Worm (Caenorhabditis elegans): ENCODE data around the gene sqv-6.

sqv-6 gene

ce11 chrV:904232-904983, 60.2 kb downstream of the sqv-6 start, which contains the start of gene trm-2A (continued):
- TF ChIP-seq snpc-4 (GFP tag; optimal IDR thresholded peaks at IDR 0.05) (no peak), snpc-4 (tag; optimal IDR thresholded peaks at IDR 0.05) (peak in 1 of 4 experiments; percentile 33), tlf-1 (GFP tag; optimal IDR thresholded peaks at IDR 0.05) (no peak), T07F8.4 (tag; optimal IDR thresholded peaks at IDR 0.05) (no peak), hlh-12 (tag; optimal IDR thresholded peaks at IDR 0.05) (no peak), lsl-1 (GFP tag; optimal IDR thresholded peaks at IDR 0.05) (peak; percentile 18), F52B5.7 (tag; optimal IDR thresholded peaks at IDR 0.05) (no peak), F57A8.1 (GFP tag; optimal IDR thresholded peaks at IDR 0.05) (no peak), ZK185.1 (tag; optimal IDR thresholded peaks at IDR 0.05; ENCODE audit: poor library complexity, severe bottlenecking) (no peak), K11D2.4 (GFP tag; IDR thresholded peaks at IDR 0.05) (no peak), attf-5 (GFP tag; optimal IDR thresholded peaks at IDR 0.05) (peak; percentile 15), lin-35 (GFP tag; optimal IDR thresholded peaks at IDR 0.05) (peak in 2 of 3 experiments; percentile 15 to 91), F37B4.10 (GFP tag; IDR thresholded peaks at IDR 0.05) (0 out of 2 replicates have a peak, but pooled peaks have one; percentile 61), mcd-1 (GFP tag; IDR thresholded peaks at IDR 0.05) (peak; percentile 97), dox-1 (GFP tag; IDR thresholded peaks at IDR 0.05) (no peak), B0336.3 (GFP tag; IDR thresholded peaks at IDR 0.05) (no peak), F23B12.7 (tag; optimal IDR thresholded peaks at IDR 0.05; ENCODE audit: insufficient read depth) (no peak), aptf-3 (GFP tag; IDR thresholded peaks at IDR 0.05) (no peak), nhr-179 (tag; optimal IDR thresholded peaks at IDR 0.05) (no peak), tbp1 (GFP tag; optimal IDR thresholded peaks at IDR 0.05) (peak; percentile 27), ztf-18 (tag; optimal IDR thresholded peaks at IDR 0.05) (no peak), lag-1 (GFP tag; IDR thresholded peaks at IDR 0.05) (no peak), gei-17 (GFP tag; optimal IDR thresholded peaks at IDR 0.05) (no peak), madf-3 (GFP tag; IDR thresholded peaks at IDR 0.05) (0 out of 2 replicates have a peak, but pooled peaks have one; percentile 38), nhr-90 (tag; optimal IDR thresholded peaks at IDR 0.05) (no peak), hmg-1.2 (GFP tag; IDR thresholded peaks at IDR 0.05) (peak; percentile 30; the same call in 1 of the 2 replicates), B0261.1 (tag; optimal IDR thresholded peaks at IDR 0.05) (no peak), snpc-1.3 (tag; optimal IDR thresholded peaks at IDR 0.05; ENCODE audit: insufficient read depth) (peak; percentile 52), sptf-2 (GFP tag; optimal IDR thresholded peaks at IDR 0.05) (no peak), rpc-1 (optimal IDR thresholded peaks at IDR 0.05) (no peak), rpc-1 (tag; optimal IDR thresholded peaks at IDR 0.05) (no peak), ceh-27 (GFP tag; optimal IDR thresholded peaks at IDR 0.05) (peak; percentile 11), bed-2 (GFP tag; IDR thresholded peaks at IDR 0.05) (no peak), pha-4 (tag; optimal IDR thresholded peaks at IDR 0.05) (no peak), ztf-26 (tag; optimal IDR thresholded peaks at IDR 0.05) (no peak), ztf-28 (GFP tag; IDR thresholded peaks at IDR 0.05) (no peak)

ce11 chrV:903460-903859, 61.1 kb downstream of the sqv-6 start, which contains the start of gene fmo-5:
Gene fmo-5 (minus strand): TSS chrV:903665.
- TF ChIP-seq attf-3 (GFP tag; conservative IDR thresholded peaks at IDR 0.05): no peak
- no peak for TF ChIP-seq ztf-25 (GFP tag; IDR thresholded peaks at IDR 0.05)
- no peak for TF ChIP-seq atf-7 (tag; optimal IDR thresholded peaks at IDR 0.05)
- TF ChIP-seq xnd-1 (tag; optimal IDR thresholded peaks at IDR 0.05): no peak
- TF ChIP-seq F22D6.2 (tag; optimal IDR thresholded peaks at IDR 0.05): peak; percentile 25
- no peak for TF ChIP-seq K12H6.12 (tag; optimal IDR thresholded peaks at IDR 0.05)
- no peak for TF ChIP-seq lsy-27 (tag; optimal IDR thresholded peaks at IDR 0.05; ENCODE audit: borderline replicate concordance, insufficient read depth)
- TF ChIP-seq B0019.2 (GFP tag; conservative IDR thresholded peaks at IDR 0.05): no peak
- TF ChIP-seq snpc-3.4 (tag; optimal IDR thresholded peaks at IDR 0.05): no peak
- no peak for TF ChIP-seq ets-4 (GFP tag; optimal IDR thresholded peaks at IDR 0.05)
- no peak for TF ChIP-seq lir-1 (GFP tag; conservative IDR thresholded peaks at IDR 0.05)
- TF ChIP-seq ztf-28 (GFP tag; IDR thresholded peaks at IDR 0.05): no peak
- TF ChIP-seq Y95B8A.8 (GFP tag; IDR thresholded peaks at IDR 0.05): no peak
- no peak for TF ChIP-seq sdz-38 (tag; optimal IDR thresholded peaks at IDR 0.05)
- no peak for TF ChIP-seq hsf-1 (GFP tag; IDR thresholded peaks at IDR 0.05)

Measured in whole organism, young adult.